Worm (Caenorhabditis elegans) whole organism, L3 larva: ENCODE results near the gene hmg-1.2.

Source experiments
- aly-2 ChIP-seq: fragments of 150-350 bp; optimal IDR thresholded peaks from 2 replicates; lab custom pipeline; 2014; ENCODE audit warnings: missing biosample characterization, missing genetic modification characterization
- ama-1 ChIP-seq: fragments of 150-350 bp; optimal IDR thresholded peaks from 2 replicates; lab custom pipeline; 2018
- ceh-28 ChIP-seq: fragments of 150-350 bp; optimal IDR thresholded peaks from 2 replicates; lab custom pipeline; 2014; ENCODE audit warnings: missing biosample characterization, missing genetic modification reagents, missing genetic modification characterization
- ceh-82 ChIP-seq: fragments of 150-350 bp; optimal IDR thresholded peaks from 2 replicates; lab custom pipeline; 2014; ENCODE audit warnings: missing biosample characterization, missing genetic modification characterization
- ceh-9 ChIP-seq: sonication (generic microtip); optimal IDR thresholded peaks from 2 replicates; lab custom pipeline; 2018; ENCODE audit warnings: missing biosample characterization, missing genetic modification characterization
- daf-12 ChIP-seq: fragments of 150-350 bp; optimal IDR thresholded peaks from 2 replicates; lab custom pipeline; 2014; ENCODE audit warnings: missing biosample characterization, missing genetic modification reagents, missing genetic modification characterization
- egl-27 ChIP-seq: sonication (generic microtip); optimal IDR thresholded peaks from 4 replicates; lab custom pipeline; 2017; ENCODE audit warnings: missing biosample characterization, missing genetic modification reagents, missing genetic modification characterization
- egl-5 ChIP-seq: fragments of 150-350 bp; optimal IDR thresholded peaks from 2 replicates; lab custom pipeline; 2017; ENCODE audit warnings: missing biosample characterization, missing genetic modification reagents, missing genetic modification characterization, inconsistent platforms
- elt-1 ChIP-seq: fragments of 150-350 bp; optimal IDR thresholded peaks from 2 replicates; lab custom pipeline; 2014; ENCODE audit warnings: missing biosample characterization, missing genetic modification characterization
- elt-3 ChIP-seq, 3 experiments: fragments of 150-350 bp in 1 of 3; sonication (generic microtip) in 2 of 3; optimal IDR thresholded peaks; 2 replicates in 2 of 3; 4 replicates in 1 of 3; lab custom pipeline; 2014 to 2017; ENCODE audit warnings: missing biosample characterization in 3 of 3, missing genetic modification characterization in 3 of 3
- eor-1 ChIP-seq, 2 experiments: fragments of 150-350 bp; optimal IDR thresholded peaks; 2 replicates each; lab custom pipeline; 2014 to 2018; ENCODE audit warnings: missing biosample characterization in 2 of 2, missing genetic modification characterization in 2 of 2
- fkh-10 ChIP-seq: sonication (generic microtip); optimal IDR thresholded peaks from 2 replicates; lab custom pipeline; 2017; ENCODE audit warnings: missing biosample characterization, missing genetic modification reagents, missing genetic modification characterization
- fkh-2 ChIP-seq: fragments of 150-350 bp; optimal IDR thresholded peaks from 2 replicates; lab custom pipeline; 2014; ENCODE audit warnings: missing biosample characterization, missing genetic modification reagents, missing genetic modification characterization
- fos-1 ChIP-seq: fragments of 150-350 bp; optimal IDR thresholded peaks from 2 replicates; lab custom pipeline; 2014; ENCODE audit warnings: missing biosample characterization, missing genetic modification characterization
- jun-1 ChIP-seq: fragments of 150-350 bp; optimal IDR thresholded peaks from 2 replicates; lab custom pipeline; 2014; ENCODE audit warnings: missing biosample characterization, missing genetic modification reagents, missing genetic modification characterization
- lin-39 ChIP-seq: fragments of 150-350 bp; optimal IDR thresholded peaks from 2 replicates; lab custom pipeline; 2018; ENCODE audit warnings: missing biosample characterization, missing genetic modification reagents, missing genetic modification characterization
- lsy-12 ChIP-seq: sonication (generic microtip); optimal IDR thresholded peaks from 2 replicates; lab custom pipeline; 2016; ENCODE audit warnings: mild to moderate bottlenecking, missing genetic modification characterization, missing compliant biosample characterization
- mdl-1 ChIP-seq: fragments of 150-350 bp; optimal IDR thresholded peaks from 2 replicates; lab custom pipeline; 2014; ENCODE audit warnings: missing biosample characterization, missing genetic modification characterization
- mml-1 ChIP-seq: fragments of 150-350 bp; sonication (generic microtip); optimal IDR thresholded peaks from 3 replicates; lab custom pipeline; 2014; ENCODE audit warnings: missing biosample characterization, missing genetic modification characterization
- nfya-1 ChIP-seq: sonication (generic microtip); optimal IDR thresholded peaks from 2 replicates; lab custom pipeline; 2017; ENCODE audit warnings: missing genetic modification characterization, mild to moderate bottlenecking, missing compliant biosample characterization, antibody characterized with exemption, moderate library complexity; ENCODE audit not compliant: insufficient read depth
- nhr-11 ChIP-seq: fragments of 150-350 bp; optimal IDR thresholded peaks from 2 replicates; lab custom pipeline; 2014; ENCODE audit warnings: missing biosample characterization, missing genetic modification characterization
- nhr-12 ChIP-seq: fragments of 150-350 bp; optimal IDR thresholded peaks from 2 replicates; lab custom pipeline; 2014; ENCODE audit warnings: missing biosample characterization, missing genetic modification characterization
- nhr-237 ChIP-seq: fragments of 150-350 bp; optimal IDR thresholded peaks from 2 replicates; lab custom pipeline; 2014; ENCODE audit warnings: missing biosample characterization, missing genetic modification characterization
- nhr-28 ChIP-seq: fragments of 150-350 bp; optimal IDR thresholded peaks from 2 replicates; lab custom pipeline; 2014; ENCODE audit warnings: missing biosample characterization, missing genetic modification characterization
- nhr-43 ChIP-seq: sonication (generic microtip); optimal IDR thresholded peaks from 2 replicates; lab custom pipeline; 2016; ENCODE audit warnings: mild to moderate bottlenecking, missing genetic modification characterization, missing compliant biosample characterization; ENCODE audit not compliant: poor library complexity, severe bottlenecking
- nhr-76 ChIP-seq: fragments of 150-350 bp; sonication (generic microtip); optimal IDR thresholded peaks from 5 replicates; lab custom pipeline; 2014; ENCODE audit warnings: missing biosample characterization, missing genetic modification characterization
- nhr-77 ChIP-seq: fragments of 150-350 bp; optimal IDR thresholded peaks from 2 replicates; lab custom pipeline; 2014; ENCODE audit warnings: missing biosample characterization, missing genetic modification characterization
- pha-4 ChIP-seq: fragments of 150-350 bp; optimal IDR thresholded peaks from 2 replicates; lab custom pipeline; 2014; ENCODE audit warnings: missing biosample characterization, missing genetic modification reagents, missing genetic modification characterization
- skn-1 ChIP-seq: fragments of 150-350 bp; optimal IDR thresholded peaks from 2 replicates; lab custom pipeline; 2014; ENCODE audit warnings: missing biosample characterization, missing genetic modification characterization
- snpc-4 ChIP-seq: fragments of 150-350 bp; optimal IDR thresholded peaks from 2 replicates; lab custom pipeline; 2014; ENCODE audit warnings: missing biosample characterization, missing genetic modification characterization
- tbx-2 ChIP-seq: sonication (generic microtip); optimal IDR thresholded peaks from 2 replicates; lab custom pipeline; 2016; ENCODE audit warnings: mild to moderate bottlenecking, missing genetic modification characterization, missing compliant biosample characterization
- unc-62 ChIP-seq: fragments of 150-350 bp; sonication (generic microtip); optimal IDR thresholded peaks from 4 replicates; lab custom pipeline; 2014; ENCODE audit warnings: missing biosample characterization, missing genetic modification reagents, missing genetic modification characterization
- ztf-11 ChIP-seq: fragments of 150-350 bp; optimal IDR thresholded peaks from 2 replicates; lab custom pipeline; 2014; ENCODE audit warnings: missing biosample characterization, missing genetic modification characterization
- ztf-4 ChIP-seq: fragments of 150-350 bp; optimal IDR thresholded peaks from 2 replicates; lab custom pipeline; 2014; ENCODE audit warnings: missing biosample characterization, missing genetic modification characterization

Gene hmg-1.2

DNA sequence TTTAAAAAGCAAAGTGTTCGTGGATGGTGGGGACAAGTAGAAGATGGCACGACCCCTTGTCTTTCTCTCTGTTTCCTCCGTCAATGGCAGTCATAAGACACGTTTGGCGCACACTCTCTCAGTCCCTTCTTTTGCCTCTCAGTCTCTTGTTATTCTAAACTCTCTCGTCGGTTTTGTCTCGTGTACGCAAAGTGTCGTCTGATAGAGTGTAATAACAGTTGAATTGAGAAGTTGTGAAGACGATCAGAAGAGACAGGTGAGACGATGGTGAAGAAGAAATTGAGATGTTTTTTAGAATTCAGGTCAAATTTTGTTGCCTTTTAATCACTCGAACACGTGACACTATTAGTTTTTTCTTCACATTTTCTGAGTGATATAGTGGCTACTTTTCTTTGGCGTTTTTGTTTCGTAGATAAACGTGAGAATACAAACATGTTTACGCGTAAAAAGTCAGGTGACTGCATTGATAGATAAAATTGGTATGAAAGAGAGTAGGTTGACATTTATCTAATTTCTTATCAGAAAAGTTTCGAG lies 23.0 kb downstream of the hmg-1.2 start, which contains the start of gene F47D12.9 (continued):
- TF ChIP-seq mml-1 (no peak), nhr-77 (tag; lab: Kevin White, UChicago) (no peak), snpc-4 (peak; percentile 30), nhr-76 (tag; lab: Kevin White, UChicago) (no peak), jun-1 (tag; lab: Kevin White, UChicago) (peak; percentile 78), aly-2 (no peak), ztf-4 (no peak), lsy-12 (peak; percentile 73), egl-27 (tag; lab: Kevin White, UChicago) (no peak), fos-1 (tag; lab: Kevin White, UChicago) (no peak), elt-3 (tag; optimal IDR thresholded peaks at IDR 0.05; lab: Kevin White, UChicago) (peak in 1 of 3 experiments; percentile 28), ama-1 (lab: Kevin White, UChicago) (peak; percentile 69), ztf-11 (tag; lab: Kevin White, UChicago) (no peak), ceh-82 (no peak), eor-1 (tag; optimal IDR thresholded peaks at IDR 0.05; lab: Kevin White, UChicago) (no peak), unc-62 (GFP tag; lab: Kevin White, UChicago) (no peak), egl-5 (tag; lab: Kevin White, UChicago) (peak; percentile 46), ceh-28 (tag; lab: Kevin White, UChicago) (peak; percentile 16)

DNA sequence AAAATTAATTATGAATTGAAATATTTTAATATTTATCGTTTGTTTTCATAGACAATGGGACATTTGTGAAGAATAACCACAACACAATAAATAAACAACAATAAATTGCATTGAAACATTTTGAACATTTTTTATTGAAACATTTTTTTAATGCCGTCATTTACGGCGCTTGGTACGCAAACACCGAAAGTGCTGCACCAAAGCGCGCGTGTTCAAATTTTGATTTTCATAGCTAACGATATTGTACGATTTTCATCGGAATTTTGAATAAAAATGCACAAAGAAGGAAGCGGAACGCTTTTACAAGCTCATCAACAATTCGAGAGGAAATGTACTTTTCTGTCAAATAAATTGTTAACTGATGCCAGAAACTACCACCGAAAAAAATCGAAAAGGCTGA lies 23.6 kb downstream of the hmg-1.2 start:
- TF ChIP-seq fkh-10 (GFP tag; lab: Kevin White, UChicago) (no peak), skn-1 (no peak), aly-2 (no peak)
- TF ChIP-seq, all 47 proteins: peak for 0

DNA sequence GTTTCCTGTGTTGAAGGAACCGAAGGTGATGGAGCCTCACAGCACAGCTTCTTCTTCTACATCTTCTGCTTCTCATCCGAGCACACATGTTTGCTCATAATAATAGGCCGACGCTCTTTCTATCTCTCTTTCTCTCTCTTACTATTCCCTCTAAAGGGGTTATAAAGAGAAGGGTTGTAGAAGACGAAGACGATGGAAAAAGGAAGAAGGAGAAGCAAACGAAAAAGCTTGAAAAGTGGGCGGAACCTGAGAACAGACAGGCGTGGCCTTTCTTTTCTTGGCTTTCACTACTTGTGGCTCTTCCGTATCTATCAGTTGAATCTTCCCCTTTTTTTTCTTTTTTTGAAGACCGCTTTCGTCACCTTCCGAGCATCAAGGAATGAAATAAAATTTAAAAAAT lies 27.7 kb downstream of the hmg-1.2 start:
- peak; percentile 22 for TF ChIP-seq fkh-10 (GFP tag; lab: Kevin White, UChicago)
- TF ChIP-seq elt-1 (tag; lab: Kevin White, UChicago): peak; percentile 67
- no peak for TF ChIP-seq nhr-11 (tag; lab: Kevin White, UChicago)
- peak; percentile 41 for TF ChIP-seq nfya-1 (tag; lab: Kevin White, UChicago)
- TF ChIP-seq egl-5 (tag; lab: Kevin White, UChicago): no peak

DNA sequence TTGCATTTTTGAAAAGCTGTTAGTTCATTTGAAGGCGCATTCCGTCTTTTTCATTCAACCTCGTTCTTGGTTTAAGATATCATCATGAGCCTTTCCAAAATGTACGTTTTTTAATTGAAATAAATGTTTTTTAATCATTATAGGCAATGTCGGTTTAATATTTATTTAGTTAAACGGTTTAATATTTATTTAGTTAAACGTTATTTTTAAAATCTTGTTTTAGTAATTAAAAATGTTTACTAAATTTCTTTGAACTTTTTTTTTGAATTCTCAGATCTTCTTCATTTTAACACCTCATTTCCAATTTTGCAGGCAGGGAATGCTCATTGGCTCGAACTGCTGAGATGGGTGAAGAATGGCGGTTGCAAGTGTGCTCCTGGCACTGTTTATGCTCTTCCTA lies 28.9 kb downstream of the hmg-1.2 start, which contains the start of gene gar-2:
TSS of gene gar-2 (plus strand) at position 301 of the 400 bp plus-strand sequence.
- TF ChIP-seq nhr-43 (tag; lab: Kevin White, UChicago) (no peak), ama-1 (lab: Kevin White, UChicago) (no peak), nhr-28 (tag; lab: Kevin White, UChicago) (no peak), elt-3 (tag; optimal IDR thresholded peaks at IDR 0.05; lab: Kevin White, UChicago) (no peak), fkh-2 (tag; lab: Kevin White, UChicago) (no peak), egl-27 (tag; lab: Kevin White, UChicago) (no peak), tbx-2 (tag; lab: Kevin White, UChicago) (no peak), ztf-11 (tag; lab: Kevin White, UChicago) (no peak), aly-2 (no peak), fkh-10 (GFP tag; lab: Kevin White, UChicago) (no peak), lsy-12 (no peak), nhr-12 (no peak), mdl-1 (tag; lab: Kevin White, UChicago) (no peak), ceh-82 (no peak)

DNA sequence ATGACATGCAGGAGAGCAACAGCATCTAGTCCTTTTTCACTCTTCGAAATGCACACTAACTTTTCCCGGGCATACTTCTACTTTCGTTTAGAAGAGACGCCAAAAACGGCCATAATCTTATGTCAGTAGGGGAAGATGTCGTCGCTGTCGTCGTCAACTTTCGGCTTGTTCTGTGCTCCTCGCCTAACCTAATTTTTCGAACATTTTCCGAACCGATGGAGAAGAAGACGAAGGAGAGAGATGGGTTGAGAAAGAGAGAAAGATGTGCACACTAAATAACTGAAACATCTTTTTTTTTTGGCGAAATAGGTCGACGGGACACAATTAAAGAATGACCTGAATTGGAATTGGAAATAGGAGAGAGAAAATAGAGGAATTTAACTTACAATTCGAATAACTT lies 30.2 kb downstream of the hmg-1.2 start:
- TF ChIP-seq daf-12 (no peak), pha-4 (tag; lab: Kevin White, UChicago) (no peak), fkh-10 (GFP tag; lab: Kevin White, UChicago) (peak; percentile 43)

DNA sequence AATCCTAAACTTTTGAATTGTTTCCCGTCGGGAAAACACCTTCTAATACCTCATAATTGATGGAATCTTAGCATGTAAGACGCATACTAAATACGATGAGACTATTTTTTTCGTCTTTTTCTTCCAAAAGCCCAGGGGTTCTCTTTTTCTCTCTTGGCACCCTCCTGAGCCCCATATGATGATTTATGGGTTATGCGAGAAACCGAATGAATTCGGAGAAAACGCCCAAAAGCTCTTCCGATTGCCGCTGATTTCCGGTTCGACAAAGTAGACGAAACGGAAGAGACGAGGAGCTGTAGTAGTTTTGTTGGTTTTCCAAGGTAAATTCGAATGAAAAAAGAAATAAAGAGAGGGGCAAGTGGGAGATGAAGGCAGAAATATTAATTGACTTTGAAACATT lies 31.3 kb downstream of the hmg-1.2 start:
- TF ChIP-seq fkh-10 (GFP tag; lab: Kevin White, UChicago): no peak
- TF ChIP-seq jun-1 (tag; lab: Kevin White, UChicago): no peak
- no peak for TF ChIP-seq ceh-9
- no peak for TF ChIP-seq pha-4 (tag; lab: Kevin White, UChicago)
- no peak for TF ChIP-seq nhr-237 (tag; lab: Kevin White, UChicago)
- peak; percentile 26 for TF ChIP-seq lin-39 (tag; lab: Kevin White, UChicago)
